Worm (Caenorhabditis elegans): Measurements from ENCODE around the gene nlp-20.

Gene nlp-20

DNA sequence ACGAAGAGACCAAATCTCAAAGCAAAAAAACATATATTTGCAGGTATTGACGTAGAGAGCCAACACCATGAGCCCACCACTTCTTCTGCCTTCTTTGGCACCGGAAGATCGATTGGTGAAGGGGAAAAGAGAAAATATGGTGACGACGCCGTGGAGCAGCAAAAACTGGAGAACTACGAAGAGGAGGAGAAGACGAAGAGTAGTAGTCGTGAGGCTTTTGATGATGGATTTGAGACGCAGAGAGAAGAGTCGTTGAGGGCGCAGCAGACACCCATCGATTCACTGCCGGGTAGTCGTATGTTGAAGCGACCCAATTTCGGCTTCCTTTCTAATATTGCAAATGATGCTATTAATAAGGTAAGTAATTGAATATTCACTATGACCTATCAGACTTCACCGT is 31.5 kb downstream of the nlp-20 start:
- TF ChIP-seq hmg-4 (GFP tag; optimal IDR thresholded peaks at IDR 0.05) (no peak), ceh-13 (GFP tag; optimal IDR thresholded peaks at IDR 0.05) (no peak), F13C5.2 (tag; optimal IDR thresholded peaks at IDR 0.05) (no peak), flt-1 (GFP tag; IDR thresholded peaks at IDR 0.05) (no peak), pes-1 (GFP tag; IDR thresholded peaks at IDR 0.05) (no peak), tbx-37 (GFP tag; conservative IDR thresholded peaks at IDR 0.05) (no peak), hmbx-1 (tag; optimal IDR thresholded peaks at IDR 0.05) (no peak), aly-1 (tag; optimal IDR thresholded peaks at IDR 0.05) (no peak), B0310.2 (tag; optimal IDR thresholded peaks at IDR 0.05) (no peak), scrt-1 (GFP tag; IDR thresholded peaks at IDR 0.05) (no peak), hnd-1 (tag; optimal IDR thresholded peaks at IDR 0.05) (no peak), sea-1 (GFP tag; conservative IDR thresholded peaks at IDR 0.05) (no peak), ets-7 (tag; optimal IDR thresholded peaks at IDR 0.05) (no peak), tra-4 (tag; optimal IDR thresholded peaks at IDR 0.05) (no peak), ama-1 (optimal IDR thresholded peaks at IDR 0.05) (no peak)

DNA sequence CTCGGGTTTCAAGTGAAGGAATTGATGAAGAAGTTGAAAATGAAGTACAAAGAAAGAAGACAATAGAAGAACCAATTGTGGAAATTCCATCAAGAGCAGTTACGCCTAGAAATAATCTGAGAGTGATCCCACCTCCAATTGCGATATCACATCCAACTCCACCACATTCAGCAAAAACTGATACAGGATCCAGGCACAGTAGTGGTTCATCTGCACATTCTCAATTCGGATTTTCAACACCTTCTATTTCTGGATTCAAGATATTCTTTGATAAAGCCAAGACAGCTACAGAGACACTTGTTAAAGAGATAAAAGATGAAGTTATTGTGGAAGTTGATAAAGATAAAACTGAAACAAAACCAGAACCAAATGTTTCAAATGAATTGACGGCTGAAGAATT is 34.8 kb downstream of the nlp-20 start:
- TF ChIP-seq ets-7 (tag; optimal IDR thresholded peaks at IDR 0.05): no peak
- TF ChIP-seq hmbx-1 (tag; optimal IDR thresholded peaks at IDR 0.05): no peak

ce11 chrIV:7605413-7605812 is 37.5 kb downstream of the nlp-20 start:
- TF ChIP-seq hmbx-1 (tag; optimal IDR thresholded peaks at IDR 0.05): no peak
- no peak for TF ChIP-seq ama-1 (optimal IDR thresholded peaks at IDR 0.05)
- no peak for TF ChIP-seq F13C5.2 (tag; optimal IDR thresholded peaks at IDR 0.05)
- TF ChIP-seq B0310.2 (tag; optimal IDR thresholded peaks at IDR 0.05): no peak
- no peak for TF ChIP-seq tra-4 (tag; optimal IDR thresholded peaks at IDR 0.05)
- no peak for TF ChIP-seq scrt-1 (GFP tag; IDR thresholded peaks at IDR 0.05)
- TF ChIP-seq tbx-11 (GFP tag; IDR thresholded peaks at IDR 0.05): no peak
- TF ChIP-seq pes-1 (GFP tag; IDR thresholded peaks at IDR 0.05): no peak
- no peak for TF ChIP-seq tbx-37 (GFP tag; conservative IDR thresholded peaks at IDR 0.05)
- no peak for TF ChIP-seq aly-1 (tag; optimal IDR thresholded peaks at IDR 0.05)
- TF ChIP-seq flt-1 (GFP tag; IDR thresholded peaks at IDR 0.05): no peak
- no peak for TF ChIP-seq hnd-1 (tag; optimal IDR thresholded peaks at IDR 0.05)
- no peak for TF ChIP-seq hmg-4 (GFP tag; optimal IDR thresholded peaks at IDR 0.05)
- no peak for TF ChIP-seq sea-1 (GFP tag; conservative IDR thresholded peaks at IDR 0.05)
- TF ChIP-seq ets-7 (tag; optimal IDR thresholded peaks at IDR 0.05): no peak
